Worm (Caenorhabditis elegans) whole organism, L1 larva: ENCODE results near the gene nhr-223.

Source experiments
- blmp-1 ChIP-seq: fragments of 150-350 bp; optimal IDR thresholded peaks from 2 replicates; lab custom pipeline; 2014; ENCODE audit warnings: missing biosample characterization, missing genetic modification characterization
- ceh-82 ChIP-seq, 3 experiments: fragments of 150-350 bp in 1 of 3; sonication (generic microtip) in 2 of 3; optimal IDR thresholded peaks; 2 replicates each; lab custom pipeline; 2014 to 2017; ENCODE audit warnings: missing biosample characterization in 3 of 3, missing genetic modification characterization in 3 of 3
- lin-13 ChIP-seq: fragments of 150-350 bp; optimal IDR thresholded peaks from 2 replicates; lab custom pipeline; 2014; ENCODE audit warnings: missing biosample characterization, missing genetic modification reagents, missing genetic modification characterization
- lin-39 ChIP-seq: fragments of 150-350 bp; optimal IDR thresholded peaks from 2 replicates; lab custom pipeline; 2014; ENCODE audit warnings: missing biosample characterization, missing genetic modification reagents, missing genetic modification characterization
- lir-3 ChIP-seq: sonication (generic microtip); optimal IDR thresholded peaks from 2 replicates; lab custom pipeline; 2016; ENCODE audit warnings: mild to moderate bottlenecking, missing genetic modification characterization, moderate library complexity, missing compliant biosample characterization; ENCODE audit not compliant: poor library complexity
- nhr-11 ChIP-seq: fragments of 150-350 bp; optimal IDR thresholded peaks from 2 replicates; lab custom pipeline; 2014; ENCODE audit warnings: missing biosample characterization, missing genetic modification characterization
- nhr-237 ChIP-seq: fragments of 150-350 bp; optimal IDR thresholded peaks from 2 replicates; lab custom pipeline; 2014; ENCODE audit warnings: missing biosample characterization, missing genetic modification characterization
- pqm-1 ChIP-seq: sonication (generic microtip); optimal IDR thresholded peaks from 3 replicates; lab custom pipeline; 2017; ENCODE audit warnings: missing biosample characterization, missing genetic modification characterization
- rnt-1 ChIP-seq: sonication (generic microtip); optimal IDR thresholded peaks from 2 replicates; lab custom pipeline; 2016; ENCODE audit warnings: mild to moderate bottlenecking, missing genetic modification characterization, moderate library complexity, missing compliant biosample characterization
- skn-1 ChIP-seq: fragments of 150-350 bp; optimal IDR thresholded peaks from 2 replicates; lab custom pipeline; 2014; ENCODE audit warnings: missing biosample characterization, missing genetic modification characterization
- tbx-2 ChIP-seq: sonication (generic microtip); optimal IDR thresholded peaks from 2 replicates; lab custom pipeline; 2016; ENCODE audit warnings: missing genetic modification characterization, missing compliant biosample characterization
- zag-1 ChIP-seq: fragments of 150-350 bp; optimal IDR thresholded peaks from 2 replicates; lab custom pipeline; 2014; ENCODE audit warnings: missing biosample characterization, missing genetic modification characterization

- TF ChIP-seq blmp-1 (tag; lab: Kevin White, UChicago): no peak
- TF ChIP-seq skn-1 (tag; lab: Kevin White, UChicago): no peak
- no peak for TF ChIP-seq lin-13 (GFP tag; lab: Kevin White, UChicago)
- no peak for TF ChIP-seq pqm-1
- TF ChIP-seq rnt-1 (tag; lab: Kevin White, UChicago): no peak
- no peak for TF ChIP-seq nhr-11 (tag; lab: Kevin White, UChicago)
- no peak for TF ChIP-seq nhr-237 (tag; lab: Kevin White, UChicago)
- TF ChIP-seq tbx-2 (tag; lab: Kevin White, UChicago): no peak
- TF ChIP-seq lir-3 (tag; lab: Kevin White, UChicago): no peak
- TF ChIP-seq lin-39 (tag; lab: Kevin White, UChicago): no peak
- no peak for TF ChIP-seq ceh-82 (tag; optimal IDR thresholded peaks at IDR 0.05; lab: Kevin White, UChicago)
- TF ChIP-seq zag-1 (tag; lab: Kevin White, UChicago): no peak
Observed at ce11 chrV:15817746-15818145, 21.6 kb downstream of the nhr-223 start, which contains the start of gene abf-3.
